Worm (Caenorhabditis elegans) whole organism, L4/young adult: ENCODE results near the gene Y37E11B.7.

Experiments used
- W03F9.2 ChIP-seq: fragments of 150-350 bp; optimal IDR thresholded peaks from 2 replicates; lab custom pipeline; 2014; ENCODE audit warnings: missing biosample characterization, missing genetic modification characterization
- dao-5 ChIP-seq: sonication (generic microtip); optimal IDR thresholded peaks from 2 replicates; lab custom pipeline; 2016; ENCODE audit warnings: missing genotype, missing genetic modification characterization, moderate library complexity, missing compliant biosample characterization
- him-1 ChIP-seq: sonication (generic microtip); optimal IDR thresholded peaks from 2 replicates; lab custom pipeline; 2016; ENCODE audit warnings: missing genotype, missing genetic modification reagents, missing genetic modification characterization, missing compliant biosample characterization

DNA sequence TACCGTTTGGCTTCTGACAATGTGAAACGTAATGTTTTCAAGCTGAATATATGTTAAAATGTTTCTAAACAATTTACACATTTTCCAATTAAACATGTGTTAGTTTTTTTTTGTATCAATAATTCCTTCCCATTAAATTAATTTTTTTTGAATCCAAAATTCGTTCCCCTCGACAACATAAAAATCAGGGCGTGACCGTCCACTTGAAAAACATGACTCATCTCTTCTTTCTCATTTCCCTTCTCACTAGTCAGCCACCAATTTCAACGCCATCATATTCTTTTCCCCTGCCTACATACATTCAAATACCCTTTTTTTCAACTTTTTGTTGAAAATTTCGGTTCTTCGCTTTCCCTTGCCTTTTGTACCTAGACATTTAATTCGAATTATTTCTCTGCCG lies 32.5 kb upstream of the Y37E11B.7 start:
- TF ChIP-seq him-1 (tag; lab: Kevin White, UChicago) (no peak), dao-5 (tag; lab: Kevin White, UChicago) (no peak), W03F9.2 (tag; lab: Kevin White, UChicago) (no peak)
